Worm (Caenorhabditis elegans) whole organism, L4 larva: ENCODE results near the gene T04C12.33.

Experiments
- F10B5.3 ChIP-seq: sonication (generic microtip); optimal IDR thresholded peaks from 2 replicates; lab custom pipeline; 2016; ENCODE audit warnings: mild to moderate bottlenecking, missing genetic modification characterization, missing compliant biosample characterization
- R02D3.7 ChIP-seq: fragments of 150-350 bp; sonication (generic microtip); optimal IDR thresholded peaks from 3 replicates; lab custom pipeline; 2014; ENCODE audit warnings: missing biosample characterization, missing genetic modification characterization
- dpl-1 ChIP-seq: fragments of 150-350 bp; optimal IDR thresholded peaks from 2 replicates; lab custom pipeline; 2014; ENCODE audit warnings: missing biosample characterization, missing genetic modification reagents, missing genetic modification characterization
- dve-1 ChIP-seq: sonication (generic microtip); optimal IDR thresholded peaks from 2 replicates; lab custom pipeline; 2017; ENCODE audit warnings: antibody characterized with exemption, mild to moderate bottlenecking, missing genetic modification characterization, missing compliant biosample characterization; ENCODE audit not compliant: insufficient read depth
- gei-8 ChIP-seq: fragments of 200-800 bp; sonication (Bioruptor generic); optimal IDR thresholded peaks from 2 replicates; lab custom pipeline; 2018; ENCODE audit warnings: mild to moderate bottlenecking, missing genetic modification characterization, missing compliant biosample characterization
- lim-7 ChIP-seq: fragments of 200-800 bp; sonication (Bioruptor generic); IDR thresholded peaks from 2 replicates; pipeline ENCODE4 v1.3.6; 2022; ENCODE audit warnings: missing genetic modification characterization, missing compliant biosample characterization
- lin-15B ChIP-seq: fragments of 150-350 bp; sonication (generic microtip); optimal IDR thresholded peaks from 3 replicates; lab custom pipeline; 2014; ENCODE audit warnings: missing biosample characterization, missing genetic modification characterization
- mep-1 ChIP-seq: fragments of 150-350 bp; sonication (generic microtip); optimal IDR thresholded peaks from 3 replicates; lab custom pipeline; 2014; ENCODE audit warnings: missing biosample characterization, missing genetic modification characterization
- nhr-25 ChIP-seq: sonication (generic microtip); optimal IDR thresholded peaks from 2 replicates; lab custom pipeline; 2017; ENCODE audit warnings: missing genetic modification characterization, mild to moderate bottlenecking, missing compliant biosample characterization, antibody characterized with exemption, moderate library complexity, borderline replicate concordance; ENCODE audit not compliant: insufficient read depth
- pha-4 ChIP-seq, 2 experiments: fragments of 150-350 bp in 1 of 2; fragments of 200-800 bp in 1 of 2; sonication (Bioruptor generic) in 1 of 2; IDR thresholded peaks in 1 of 2; optimal IDR thresholded peaks in 1 of 2; 2 replicates each; pipeline versions ENCODE4 v1.3.6 to Lab custom; 2014 to 2022; ENCODE audit warnings: missing genetic modification characterization in 2 of 2, missing genetic modification reagents in 2 of 2, missing biosample characterization in 1 of 2, missing compliant biosample characterization in 1 of 2
- saeg-2 ChIP-seq: fragments of 200-800 bp; sonication (Bioruptor generic); IDR thresholded peaks from 2 replicates; pipeline ENCODE4 v1.3.6; 2022; ENCODE audit warnings: missing genetic modification reagents, missing genetic modification characterization, missing compliant biosample characterization
- unc-62 ChIP-seq, 3 experiments: fragments of 150-350 bp in 1 of 3; sonication (generic microtip); optimal IDR thresholded peaks in 2 of 3; peaks in 1 of 3; 1 replicate in 1 of 3; 2 replicates in 2 of 3; lab custom pipeline; 2014 to 2017; ENCODE audit warnings: missing biosample characterization in 3 of 3, missing genetic modification characterization in 3 of 3, missing genetic modification reagents in 3 of 3, missing genotype in 1 of 3

DNA sequence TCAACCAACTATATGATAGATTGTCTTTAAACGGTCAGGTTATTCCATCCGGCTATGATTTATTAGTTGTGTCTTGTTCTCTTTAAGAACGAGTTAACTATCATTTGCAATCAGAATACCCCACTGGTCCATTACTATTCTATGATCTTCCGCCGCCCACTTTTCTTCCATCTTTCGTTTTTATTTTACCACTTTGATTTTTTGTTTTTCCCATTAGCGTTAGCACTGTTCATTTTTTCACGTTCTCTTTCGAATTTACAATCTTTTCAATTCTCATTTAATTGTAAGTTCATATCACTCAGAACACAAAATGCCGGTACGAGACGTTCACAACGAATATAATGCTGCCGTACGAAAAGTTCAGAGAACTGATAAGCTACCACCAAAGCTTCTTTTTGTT, 1.8 kb downstream of the T04C12.33 start, which contains the start of gene T04C12.7:
- no peak for TF ChIP-seq saeg-2
- no peak for TF ChIP-seq dve-1 (tag; lab: Kevin White, UChicago)
- TF ChIP-seq pha-4 (GFP tag; IDR thresholded peaks at IDR 0.05; lab: Robert Waterston, UW): no peak
- no peak for TF ChIP-seq pha-4 (tag; optimal IDR thresholded peaks at IDR 0.05; lab: Kevin White, UChicago)
- TF ChIP-seq mep-1 (tag; lab: Kevin White, UChicago): no peak
- peak in 1 of 2 experiments; percentile 58 for TF ChIP-seq unc-62 (GFP tag; optimal IDR thresholded peaks at IDR 0.05 in 1 of 2; lab: Kevin White, UChicago)
- TF ChIP-seq unc-62 (tag; optimal IDR thresholded peaks at IDR 0.05; lab: Kevin White, UChicago): no peak
- TF ChIP-seq lin-15B (tag; lab: Kevin White, UChicago): no peak
- no peak for TF ChIP-seq dpl-1 (GFP tag; lab: Kevin White, UChicago)
- no peak for TF ChIP-seq F10B5.3
- TF ChIP-seq R02D3.7 (tag; lab: Kevin White, UChicago): no peak
- no peak for TF ChIP-seq lim-7 (GFP tag; lab: Robert Waterston, UW)
- TF ChIP-seq gei-8: no peak
- TF ChIP-seq nhr-25 (tag; lab: Kevin White, UChicago): no peak
